Fruit fly (Drosophila melanogaster) whole organism, wandering third instar larva: ENCODE measurements around the gene prtp.

ENCODE experiments used
- Abd-B ChIP-seq: fragments of >200 bp; optimal IDR thresholded peaks from 2 replicates; lab custom pipeline; 2017; ENCODE audit warnings: missing biosample characterization, missing genetic modification characterization
- CG32264 ChIP-seq: fragments of 200-800 bp; sonication (Bioruptor generic); optimal IDR thresholded peaks from 2 replicates; lab custom pipeline; 2016; ENCODE audit warnings: missing biosample characterization, missing genetic modification characterization
- CG9705 ChIP-seq: fragments of 200-800 bp; sonication (Bioruptor generic); optimal IDR thresholded peaks from 2 replicates; lab custom pipeline; 2018; ENCODE audit warnings: missing biosample characterization, mild to moderate bottlenecking, missing genetic modification characterization
- CrebA ChIP-seq: fragments of 200-800 bp; sonication (Bioruptor generic); optimal IDR thresholded peaks from 2 replicates; lab custom pipeline; 2016; ENCODE audit warnings: missing biosample characterization, mild to moderate bottlenecking, missing genetic modification characterization, borderline replicate concordance
- Dif ChIP-seq: fragments of 200-275, 200-300 bp; sonication (Bioruptor generic); optimal IDR thresholded peaks from 2 replicates; lab custom pipeline; 2018; ENCODE audit warnings: missing biosample characterization, missing genetic modification characterization; ENCODE audit not compliant: partially characterized antibody
- GATAd ChIP-seq: sonication (Bioruptor generic); optimal IDR thresholded peaks from 2 replicates; lab custom pipeline; 2016; ENCODE audit warnings: missing biosample characterization, missing genetic modification characterization
- Hnf4 ChIP-seq: fragments of 200-800 bp; sonication (Bioruptor generic); optimal IDR thresholded peaks from 2 replicates; lab custom pipeline; 2016; ENCODE audit warnings: missing biosample characterization, mild to moderate bottlenecking, missing genetic modification characterization
- Hr83 ChIP-seq: fragments of 200-300 bp; sonication (Bioruptor generic); optimal IDR thresholded peaks from 2 replicates; lab custom pipeline; 2016; ENCODE audit warnings: missing biosample characterization, mild to moderate bottlenecking, missing genetic modification characterization, moderate library complexity; ENCODE audit not compliant: poor library complexity, severe bottlenecking
- Jra ChIP-seq: sonication (Bioruptor generic); optimal IDR thresholded peaks from 2 replicates; lab custom pipeline; 2016; ENCODE audit warnings: missing biosample characterization, missing genetic modification characterization
- Mio ChIP-seq: sonication (Bioruptor generic); optimal IDR thresholded peaks from 2 replicates; lab custom pipeline; 2016; ENCODE audit warnings: missing biosample characterization, missing genetic modification characterization
- Myc ChIP-seq: fragments of >200 bp; optimal IDR thresholded peaks from 2 replicates; lab custom pipeline; 2017
- N ChIP-seq: fragments of >200 bp; optimal IDR thresholded peaks from 2 replicates; lab custom pipeline; 2018; ENCODE audit warnings: missing biosample characterization, missing external identifiers, missing genetic modification characterization
- OdsH ChIP-seq: fragments of 200-800 bp; sonication (Bioruptor generic); optimal IDR thresholded peaks from 2 replicates; lab custom pipeline; 2016; ENCODE audit warnings: missing biosample characterization, mild to moderate bottlenecking, missing genetic modification characterization
- Rel ChIP-seq, 2 experiments: fragments of 200-800 bp; sonication (Bioruptor generic) in 1 of 2; optimal IDR thresholded peaks; 2 replicates in 1 of 2; 3 replicates in 1 of 2; lab custom pipeline; 2016 to 2019; ENCODE audit warnings: mild to moderate bottlenecking in 2 of 2, missing biosample characterization in 2 of 2, missing genetic modification characterization in 2 of 2, moderate library complexity in 1 of 2
- Vsx2 ChIP-seq: fragments of 200-300, 225-300 bp; sonication (Bioruptor generic); optimal IDR thresholded peaks from 2 replicates; lab custom pipeline; 2018; ENCODE audit warnings: missing biosample characterization, missing genetic modification characterization; ENCODE audit not compliant: partially characterized antibody
- br ChIP-seq: fragments of 200-800 bp; sonication (Bioruptor generic); optimal IDR thresholded peaks from 2 replicates; lab custom pipeline; 2016; ENCODE audit warnings: missing biosample characterization, missing genetic modification characterization
- brk ChIP-seq: fragments of 200-800 bp; sonication (Bioruptor generic); optimal IDR thresholded peaks from 2 replicates; lab custom pipeline; 2016; ENCODE audit warnings: missing biosample characterization, mild to moderate bottlenecking, missing genetic modification characterization
- dl ChIP-seq, 2 experiments: fragments of 175-275, 200-275 bp in 1 of 2; fragments of 200-275 bp in 1 of 2; sonication (Bioruptor generic); optimal IDR thresholded peaks; lab custom pipeline; 2018; ENCODE audit warnings: mild to moderate bottlenecking in 2 of 2, missing biosample characterization in 2 of 2, missing genetic modification characterization in 2 of 2, moderate library complexity in 2 of 2; ENCODE audit not compliant: partially characterized antibody in 2 of 2, insufficient read depth in 1 of 2
- dmrt93B ChIP-seq: fragments of 200-800 bp; sonication (Bioruptor generic); optimal IDR thresholded peaks from 2 replicates; lab custom pipeline; 2018; ENCODE audit warnings: missing biosample characterization, mild to moderate bottlenecking, missing genetic modification characterization
- dsf ChIP-seq: sonication (Bioruptor generic); optimal IDR thresholded peaks from 2 replicates; lab custom pipeline; 2016; ENCODE audit warnings: missing biosample characterization, missing genetic modification characterization, borderline replicate concordance
- ey ChIP-seq: fragments of 200-800 bp; sonication (Bioruptor generic); optimal IDR thresholded peaks from 2 replicates; lab custom pipeline; 2016; ENCODE audit warnings: missing biosample characterization, missing genetic modification characterization
- foxo ChIP-seq, 2 experiments: fragments of 200-800 bp; sonication (Bioruptor generic); optimal IDR thresholded peaks; 2 replicates in 1 of 2; 3 replicates in 1 of 2; lab custom pipeline; 2016 to 2017; ENCODE audit warnings: missing biosample characterization in 2 of 2, missing genetic modification characterization in 2 of 2
- h ChIP-seq: fragments of 200-800 bp; sonication (Bioruptor generic); optimal IDR thresholded peaks from 3 replicates; lab custom pipeline; 2016; ENCODE audit warnings: missing biosample characterization, mild to moderate bottlenecking, missing genetic modification characterization
- jim ChIP-seq: fragments of 175-275, 200-325 bp; sonication (Bioruptor generic); optimal IDR thresholded peaks from 2 replicates; lab custom pipeline; 2016; ENCODE audit warnings: missing biosample characterization, mild to moderate bottlenecking, missing genetic modification characterization
- lola ChIP-seq: fragments of >200 bp; optimal IDR thresholded peaks from 2 replicates; lab custom pipeline; 2017; ENCODE audit warnings: missing biosample characterization, missing genetic modification characterization
- pan ChIP-seq: fragments of >200 bp; optimal IDR thresholded peaks from 2 replicates; lab custom pipeline; 2017
- psq ChIP-seq: fragments of 200-800 bp; sonication (Bioruptor generic); optimal IDR thresholded peaks from 3 replicates; lab custom pipeline; 2017; ENCODE audit warnings: missing biosample characterization, mild to moderate bottlenecking, missing genetic modification characterization, moderate library complexity
- sage ChIP-seq: fragments of 200-800 bp; sonication (Bioruptor generic); optimal IDR thresholded peaks from 2 replicates; lab custom pipeline; 2016; ENCODE audit warnings: missing biosample characterization, mild to moderate bottlenecking, missing genetic modification characterization
- sv ChIP-seq: fragments of 200-800 bp; sonication (Bioruptor generic); optimal IDR thresholded peaks from 3 replicates; lab custom pipeline; 2016; ENCODE audit warnings: missing biosample characterization, missing genetic modification characterization
- usp ChIP-seq: fragments of >200 bp; optimal IDR thresholded peaks from 2 replicates; lab custom pipeline; 2017; ENCODE audit warnings: missing biosample characterization, missing genetic modification characterization

Gene prtp

DNA sequence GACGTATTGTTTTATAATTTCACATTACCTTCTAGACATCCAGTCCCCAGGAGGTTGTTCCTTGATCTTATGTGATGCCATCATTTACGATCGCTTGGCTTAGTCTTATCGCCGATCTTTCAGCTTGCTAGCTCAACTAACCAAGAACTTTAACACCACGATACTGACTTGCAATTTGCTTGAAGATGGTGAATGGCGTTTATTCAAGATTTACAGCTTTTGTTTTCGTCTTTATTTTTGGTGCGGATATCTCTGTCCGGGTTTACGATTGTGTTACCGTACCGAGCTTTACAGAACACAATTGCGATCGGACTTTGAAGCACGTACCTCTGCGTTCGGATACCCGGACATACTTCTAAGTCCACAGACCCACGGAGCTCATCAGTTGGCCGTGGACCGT lies 7.4 kb downstream of the prtp start, which contains the start of gene CG15221:
CG15221 (plus strand) TSS at position 301 of the 400 bp plus-strand sequence.
- TF ChIP-seq psq (GFP tag; lab: Kevin White, UChicago) (no peak), ey (GFP tag; lab: Kevin White, UChicago) (no peak), br (GFP tag; lab: Kevin White, UChicago) (no peak), Mio (GFP tag; lab: Kevin White, UChicago) (no peak), CG9705 (GFP tag; lab: Kevin White, UChicago) (no peak)
- TF ChIP-seq, all 38 proteins: peak for 0

DNA sequence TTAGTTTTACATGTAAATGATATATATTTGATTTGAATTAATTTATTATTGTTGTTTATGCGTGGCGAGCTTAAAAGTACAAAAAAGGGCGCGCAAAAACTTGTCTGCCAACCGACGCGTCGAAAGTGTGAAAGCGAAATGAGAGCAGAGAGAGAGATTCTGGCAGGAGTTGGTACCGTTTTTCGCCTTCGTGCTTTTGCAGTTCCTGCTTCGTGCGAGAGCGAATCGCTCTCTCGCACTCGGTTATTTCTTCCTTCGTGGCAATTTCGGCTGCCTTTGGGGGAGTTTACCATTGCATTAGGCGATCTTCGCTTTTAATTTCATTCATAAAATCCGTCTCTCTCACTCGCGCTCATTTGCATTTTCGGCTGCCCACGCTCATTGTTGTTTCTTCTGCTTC lies 12.4 kb downstream of the prtp start, which contains the start of gene inaF-D:
inaF-D (minus strand) TSS at position 101 of the 400 bp plus-strand sequence.
- TF ChIP-seq Hnf4 (GFP tag; lab: Kevin White, UChicago) (no peak), CG9705 (GFP tag; lab: Kevin White, UChicago) (no peak), dsf (GFP tag; lab: Kevin White, UChicago) (no peak), psq (GFP tag; lab: Kevin White, UChicago) (no peak), Dif (no peak)

DNA sequence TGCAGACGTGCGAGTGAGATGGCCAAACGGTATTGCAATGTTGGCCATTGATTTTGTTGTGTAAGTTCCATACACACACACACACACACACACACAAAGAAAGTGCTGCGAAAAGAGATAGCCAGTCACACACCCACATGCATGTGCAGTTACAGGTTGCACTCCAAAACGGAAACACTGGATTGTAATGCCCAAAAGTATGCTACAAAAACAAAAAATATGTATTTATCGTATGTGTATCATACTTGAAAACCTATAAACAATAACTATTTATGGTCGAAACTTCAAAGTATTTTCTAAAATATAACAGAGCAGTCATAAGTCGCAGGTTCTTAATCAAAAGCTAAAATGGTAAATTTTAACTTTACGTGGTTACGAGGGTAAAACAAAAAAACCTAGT lies 13.4 kb downstream of the prtp start:
- TF ChIP-seq usp (GFP tag; lab: Kevin White, UChicago) (no peak), OdsH (GFP tag; lab: Kevin White, UChicago) (no peak), CrebA (GFP tag; lab: Kevin White, UChicago) (no peak), GATAd (GFP tag; lab: Kevin White, UChicago) (no peak), dmrt93B (GFP tag; lab: Kevin White, UChicago) (no peak), Myc (lab: Kevin White, UChicago) (no peak), CG32264 (no peak), Rel (GFP tag; optimal IDR thresholded peaks at IDR 0.05; lab: Kevin White, UChicago) (no peak), Rel (tag; optimal IDR thresholded peaks at IDR 0.05; lab: Kevin White, UChicago) (no peak), sv (no peak), Dif (no peak), Jra (no peak)

DNA sequence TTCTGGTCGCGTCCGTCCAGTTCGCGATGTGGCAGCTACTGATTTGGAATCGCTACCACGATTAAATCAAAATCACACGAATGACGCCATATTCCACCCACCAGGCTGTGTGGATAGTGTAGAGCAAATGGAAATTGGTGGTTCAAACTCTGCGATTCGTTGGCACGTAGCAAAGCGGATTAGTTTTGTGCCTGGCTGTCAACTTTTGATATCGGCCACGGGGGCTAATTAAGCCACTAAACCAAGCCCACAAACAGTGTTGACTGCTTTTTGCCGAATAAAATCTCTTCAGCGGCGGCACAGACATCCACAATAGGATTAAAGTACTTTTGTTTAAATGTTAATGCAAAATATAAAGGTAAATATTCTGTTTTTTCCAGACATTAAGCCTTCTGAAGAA lies 15.1 kb downstream of the prtp start, which contains the start of gene inaF-C:
inaF-C (minus strand) TSS at position 101 of the 400 bp plus-strand sequence.
- TF ChIP-seq psq (GFP tag; lab: Kevin White, UChicago): no peak
- TF ChIP-seq Mio (GFP tag; lab: Kevin White, UChicago): no peak
- no peak for TF ChIP-seq dsf (GFP tag; lab: Kevin White, UChicago)
- TF ChIP-seq Rel (GFP tag; optimal IDR thresholded peaks at IDR 0.05; lab: Kevin White, UChicago): no peak
- no peak for TF ChIP-seq Rel (tag; optimal IDR thresholded peaks at IDR 0.05; lab: Kevin White, UChicago)
- TF ChIP-seq lola (GFP tag; lab: Kevin White, UChicago): no peak
- TF ChIP-seq dmrt93B (GFP tag; lab: Kevin White, UChicago): no peak
- TF ChIP-seq jim (GFP tag; lab: Kevin White, UChicago): no peak
- no peak for TF ChIP-seq Hr83 (GFP tag; lab: Kevin White, UChicago)
- TF ChIP-seq sv: no peak
- no peak for TF ChIP-seq Dif
- TF ChIP-seq N: no peak
- no peak for TF ChIP-seq dl (GFP tag; optimal IDR thresholded peaks at IDR 0.05; lab: Kevin White, UChicago; ENCODE audit: insufficient read depth in 1 of 2, partially characterized antibody in 2 of 2)
- no peak for TF ChIP-seq Vsx2 (GFP tag; lab: Kevin White, UChicago)

DNA sequence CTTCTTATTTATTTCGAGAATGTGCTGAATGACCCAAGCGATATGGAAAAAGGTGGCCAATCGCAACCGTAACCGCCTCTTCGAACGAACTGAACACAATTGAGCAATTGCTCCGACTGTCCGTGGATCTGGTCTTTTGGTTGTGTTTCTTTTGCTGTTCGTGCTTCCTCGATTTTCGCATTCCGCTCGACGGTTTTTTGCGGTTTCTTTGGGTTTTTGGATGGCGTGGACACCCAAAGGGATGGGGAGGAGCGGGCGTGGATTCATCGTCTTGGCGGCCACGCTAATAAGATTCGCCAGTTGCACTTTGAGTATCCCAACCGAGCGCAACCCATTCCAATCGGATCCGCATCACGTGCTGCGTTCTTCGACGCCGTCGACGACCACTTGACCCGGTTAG lies 16.1 kb downstream of the prtp start, which contains the start of gene inaF-B:
inaF-B (minus strand) TSS at position 101 of the 400 bp plus-strand sequence.
- TF ChIP-seq Dif (no peak), N (no peak), h (GFP tag; lab: Kevin White, UChicago) (no peak), Abd-B (GFP tag; lab: Kevin White, UChicago) (no peak), pan (lab: Kevin White, UChicago) (no peak), dsf (GFP tag; lab: Kevin White, UChicago) (no peak), brk (GFP tag; lab: Kevin White, UChicago) (no peak), foxo (GFP tag; optimal IDR thresholded peaks at IDR 0.05; lab: Kevin White, UChicago) (no peak), sage (GFP tag; lab: Kevin White, UChicago) (no peak), lola (GFP tag; lab: Kevin White, UChicago) (no peak)
- TF ChIP-seq, all 38 proteins: peak for 0
